Worm (Caenorhabditis elegans): ENCODE data around the gene spp-18.

spp-18 gene

DNA sequence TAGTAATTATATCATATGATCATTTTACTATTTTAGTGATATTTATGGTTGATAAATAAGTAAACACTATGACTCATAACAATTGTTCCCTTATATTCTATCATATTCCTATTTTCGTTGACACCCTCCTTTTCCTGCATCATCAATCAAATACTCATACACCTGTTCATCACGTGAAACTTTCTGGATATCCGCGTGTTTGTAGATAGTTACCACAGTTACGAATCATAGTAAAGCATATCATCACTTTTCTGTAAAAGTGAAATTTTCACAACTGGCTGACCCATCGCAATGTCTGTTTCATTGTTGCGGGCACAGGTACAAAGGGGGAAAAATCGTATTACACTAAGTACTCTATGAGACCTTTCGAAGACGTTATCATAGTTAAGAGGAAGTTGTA lies 40.4 kb downstream of the spp-18 start:
- TF ChIP-seq elt-2 (tag; optimal IDR thresholded peaks at IDR 0.05) = no peak
- no peak for TF ChIP-seq ceh-6 (GFP tag; optimal IDR thresholded peaks at IDR 0.05)
- no peak for TF ChIP-seq ztf-16 (tag; optimal IDR thresholded peaks at IDR 0.05)
- TF ChIP-seq pat-9 (tag; optimal IDR thresholded peaks at IDR 0.05) = no peak
- TF ChIP-seq hlh-8 (tag; optimal IDR thresholded peaks at IDR 0.05) = no peak
- no peak for TF ChIP-seq pros-1 (tag; optimal IDR thresholded peaks at IDR 0.05)
- TF ChIP-seq hlh-13 (GFP tag; optimal IDR thresholded peaks at IDR 0.05) = no peak
- no peak for TF ChIP-seq hlh-30 (tag; optimal IDR thresholded peaks at IDR 0.05; ENCODE audit: insufficient read depth)

DNA sequence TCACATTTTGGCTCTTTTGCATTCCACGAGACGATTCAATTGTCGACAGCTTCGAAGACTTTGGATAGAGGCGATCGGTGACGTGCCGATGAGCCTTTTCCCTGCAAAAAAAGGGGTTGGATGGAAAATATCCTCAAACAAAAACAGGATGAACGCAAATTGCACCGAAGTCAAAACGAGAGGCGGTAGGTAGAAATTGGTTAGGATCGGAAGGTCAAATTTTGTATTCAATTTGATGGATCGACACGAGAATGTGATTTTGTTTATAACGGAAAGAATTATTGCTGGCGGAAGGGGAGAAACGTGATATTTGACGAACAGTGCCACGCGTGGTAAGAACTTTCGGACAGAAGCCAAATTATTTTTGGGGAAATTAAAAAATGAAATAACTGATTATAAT lies 41.3 kb downstream of the spp-18 start, which contains the start of gene mca-1:
TSS of gene mca-1 (minus strand) at position 101 of the 400 bp plus-strand sequence.
- TF ChIP-seq tbx-7 (tag; optimal IDR thresholded peaks at IDR 0.05) (no peak), unc-86 (tag; optimal IDR thresholded peaks at IDR 0.05) (no peak), Y22D7AL.16 (tag; optimal IDR thresholded peaks at IDR 0.05) (no peak), nfya-1 (tag; optimal IDR thresholded peaks at IDR 0.05) (no peak), fax-1 (tag; optimal IDR thresholded peaks at IDR 0.05) (no peak), K02D7.2 (tag; optimal IDR thresholded peaks at IDR 0.05) (no peak), ceh-48 (tag; optimal IDR thresholded peaks at IDR 0.05) (no peak), hlh-13 (GFP tag; optimal IDR thresholded peaks at IDR 0.05) (no peak), syd-9 (tag; optimal IDR thresholded peaks at IDR 0.05) (no peak), nhr-11 (tag; optimal IDR thresholded peaks at IDR 0.05) (no peak), sox-4 (tag; optimal IDR thresholded peaks at IDR 0.05) (no peak), C38D4.7 (GFP tag; optimal IDR thresholded peaks at IDR 0.05) (no peak), ttx-3 (tag; optimal IDR thresholded peaks at IDR 0.05) (no peak), hlh-8 (tag; optimal IDR thresholded peaks at IDR 0.05) (no peak), elt-4 (tag; optimal IDR thresholded peaks at IDR 0.05) (no peak), che-1 (tag; optimal IDR thresholded peaks at IDR 0.05) (no peak), ceh-9 (tag; optimal IDR thresholded peaks at IDR 0.05) (no peak), fkh-10 (GFP tag; optimal IDR thresholded peaks at IDR 0.05) (no peak), tbx-2 (tag; optimal IDR thresholded peaks at IDR 0.05) (no peak)

DNA sequence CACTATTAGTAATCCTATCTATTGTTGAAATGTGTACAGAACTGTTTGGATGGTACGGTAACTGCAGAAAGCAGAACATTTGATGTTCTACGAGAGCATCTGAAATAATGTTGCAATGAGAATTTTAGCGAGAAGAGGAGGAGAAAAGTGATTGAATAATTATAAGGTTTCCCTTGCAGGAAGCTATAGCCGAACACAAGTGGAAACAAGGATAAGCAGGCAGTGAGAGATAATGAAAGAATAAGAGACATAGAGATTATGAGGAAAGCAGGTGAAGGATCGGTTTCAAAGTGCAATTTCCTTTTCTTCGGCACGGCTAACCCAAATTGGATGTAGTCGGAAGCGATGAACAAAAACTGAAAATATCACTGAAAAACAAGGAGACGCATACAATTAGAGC lies 48.4 kb downstream of the spp-18 start, which contains the start of gene del-2:
TSS of gene del-2 (minus strand) at position 101 of the 400 bp plus-strand sequence.
- TF ChIP-seq ceh-14 (tag; optimal IDR thresholded peaks at IDR 0.05) (peak; percentile 15), che-1 (tag; optimal IDR thresholded peaks at IDR 0.05) (no peak)

ce11 chrIV:9643188-9643587 lies 49.7 kb downstream of the spp-18 start, which contains the start of gene degl-2:
degl-2 (plus strand) TSS chrIV:9643488.
- no peak for TF ChIP-seq ceh-31 (tag; optimal IDR thresholded peaks at IDR 0.05)
- TF ChIP-seq sdc-2 (tag; optimal IDR thresholded peaks at IDR 0.05) = no peak
- TF ChIP-seq pat-9 (tag; optimal IDR thresholded peaks at IDR 0.05) = no peak
- no peak for TF ChIP-seq gmeb-2 (tag; optimal IDR thresholded peaks at IDR 0.05)
- TF ChIP-seq ceh-14 (tag; optimal IDR thresholded peaks at IDR 0.05) = no peak
- TF ChIP-seq syd-9 (tag; optimal IDR thresholded peaks at IDR 0.05) = no peak
- TF ChIP-seq ceh-45 (GFP tag; IDR thresholded peaks at IDR 0.05) = no peak
- no peak for TF ChIP-seq ceh-18 (tag; optimal IDR thresholded peaks at IDR 0.05)
- TF ChIP-seq ceh-30 (tag; optimal IDR thresholded peaks at IDR 0.05) = no peak
- TF ChIP-seq K02D7.2 (tag; optimal IDR thresholded peaks at IDR 0.05) = no peak
- TF ChIP-seq hlh-30 (tag; optimal IDR thresholded peaks at IDR 0.05; ENCODE audit: insufficient read depth) = no peak
- no peak for TF ChIP-seq che-1 (tag; optimal IDR thresholded peaks at IDR 0.05)
- TF ChIP-seq lim-6 (tag; optimal IDR thresholded peaks at IDR 0.05) = no peak
- TF ChIP-seq Y22D7AL.16 (tag; optimal IDR thresholded peaks at IDR 0.05) = no peak
- no peak for TF ChIP-seq ceh-19 (GFP tag; optimal IDR thresholded peaks at IDR 0.05)
